Worm (Caenorhabditis elegans): ENCODE results near the gene Y53F4B.25.

DNA sequence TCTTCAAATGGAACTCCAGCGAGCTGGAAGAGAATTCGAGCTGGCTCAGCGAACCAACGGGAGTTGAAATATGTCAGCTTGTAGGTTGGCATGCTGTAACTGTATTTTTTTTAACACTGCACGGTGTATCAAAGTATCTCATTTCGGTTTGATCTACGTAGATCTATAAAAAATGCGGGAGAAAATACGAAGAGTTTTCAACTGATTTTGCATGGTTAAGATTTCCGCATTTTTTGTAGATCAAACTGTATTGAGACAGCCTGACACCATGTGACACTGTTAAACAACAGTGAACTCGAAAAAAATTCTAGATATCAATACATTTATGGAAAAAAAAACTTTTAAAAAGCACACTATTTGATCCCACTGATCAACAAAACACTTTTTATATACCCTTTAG, 42.5 kb downstream of the Y53F4B.25 start, which contains the start of gene gst-32:
- TF ChIP-seq him-1 (tag; optimal IDR thresholded peaks at IDR 0.05), result no peak
- TF ChIP-seq W03F9.2 (tag; optimal IDR thresholded peaks at IDR 0.05), result no peak
